Worm (Caenorhabditis elegans): ENCODE data around the gene C07G3.15.

- no peak for TF ChIP-seq B0336.3 (GFP tag; IDR thresholded peaks at IDR 0.05)
- TF ChIP-seq die-1 (tag; optimal IDR thresholded peaks at IDR 0.05): no peak
- TF ChIP-seq attf-3 (GFP tag; conservative IDR thresholded peaks at IDR 0.05): no peak
- no peak for TF ChIP-seq dpl-1 (GFP tag; optimal IDR thresholded peaks at IDR 0.05)
- no peak for TF ChIP-seq lsy-27 (tag; optimal IDR thresholded peaks at IDR 0.05; ENCODE audit: borderline replicate concordance, insufficient read depth)
- TF ChIP-seq ztf-6 (GFP tag; IDR thresholded peaks at IDR 0.05): no peak
- no peak for TF ChIP-seq somi-1 (GFP tag; optimal IDR thresholded peaks at IDR 0.05)
- no peak for TF ChIP-seq bed-2 (GFP tag; IDR thresholded peaks at IDR 0.05)
- no peak for TF ChIP-seq nfya-1 (tag; optimal IDR thresholded peaks at IDR 0.05; ENCODE audit: borderline replicate concordance, insufficient read depth)
- no peak for TF ChIP-seq tbp1 (GFP tag; optimal IDR thresholded peaks at IDR 0.05)
Observed at ce11 chrV:3468436-3468835, 28.3 kb downstream of the C07G3.15 start, which contains the start of gene gst-33.

Data from whole organism, young adult.